Worm (Caenorhabditis elegans) whole organism, L4 larva: ENCODE results near the gene Y4C6B.7.
A peak's percentile ranks its signal among the peaks of the same experiment; 100 is the strongest.
"Not testable (repeated sequence)": the region's sequence is repeated elsewhere in the genome, so short reads cannot be mapped to it uniquely, and the experiment has no call there.

ENCODE experiments used
- D1046.2 ChIP-seq: fragments of 200-800 bp; sonication (Bioruptor generic); IDR thresholded peaks from 2 replicates; pipeline ENCODE4 v1.3.6; 2022; ENCODE audit warnings: missing genetic modification characterization, missing compliant biosample characterization
- F37D6.2 ChIP-seq: sonication (generic microtip); optimal IDR thresholded peaks from 2 replicates; lab custom pipeline; 2016; ENCODE audit warnings: mild to moderate bottlenecking, missing genetic modification characterization, missing compliant biosample characterization
- R02D3.7 ChIP-seq: fragments of 150-350 bp; sonication (generic microtip); optimal IDR thresholded peaks from 3 replicates; lab custom pipeline; 2014; ENCODE audit warnings: missing biosample characterization, missing genetic modification characterization
- T20F7.1 ChIP-seq: fragments of 200-800 bp; sonication (Bioruptor generic); optimal IDR thresholded peaks from 2 replicates; lab custom pipeline; 2018; ENCODE audit warnings: mild to moderate bottlenecking, missing genetic modification characterization, missing compliant biosample characterization
- Y75B8A.6 ChIP-seq: fragments of 200-800 bp; sonication (Bioruptor generic); IDR thresholded peaks from 2 replicates; pipeline ENCODE4 v1.3.6; 2022; ENCODE audit warnings: missing genetic modification reagents, missing genetic modification characterization, missing compliant biosample characterization
- aha-1 ChIP-seq: fragments of 150-350 bp; peaks from one replicate; lab custom pipeline; 2014; ENCODE audit warnings: missing biosample characterization, missing genetic modification characterization
- ama-1 ChIP-seq: fragments of 150-350 bp; optimal IDR thresholded peaks from 2 replicates; lab custom pipeline; 2014; ENCODE audit warnings: inconsistent platforms, mixed read lengths
- arid-1 ChIP-seq: fragments of 200-800 bp; sonication (Bioruptor generic); conservative IDR thresholded peaks from 2 replicates; pipeline ENCODE4 v1.3.6; 2022; ENCODE audit warnings: missing genetic modification reagents, missing genetic modification characterization, missing compliant biosample characterization
- attf-4 ChIP-seq: sonication (generic microtip); optimal IDR thresholded peaks from 3 replicates; lab custom pipeline; 2017; ENCODE audit warnings: missing biosample characterization, missing genetic modification characterization
- cey-2 ChIP-seq: sonication (generic microtip); optimal IDR thresholded peaks from 3 replicates; lab custom pipeline; 2017; ENCODE audit warnings: missing genetic modification characterization, mild to moderate bottlenecking, missing compliant biosample characterization, antibody characterized with exemption, borderline replicate concordance; ENCODE audit not compliant: insufficient read depth
- daf-16 ChIP-seq, 3 experiments: sonication (generic microtip); optimal IDR thresholded peaks; 2 replicates each; lab custom pipeline; 2016 to 2017; ENCODE audit warnings: missing genetic modification characterization in 3 of 3, missing genetic modification reagents in 3 of 3, mild to moderate bottlenecking in 2 of 3, missing compliant biosample characterization in 2 of 3, missing biosample characterization in 1 of 3, moderate library complexity in 1 of 3
- daf-19 ChIP-seq: fragments of 200-800 bp; sonication (Bioruptor generic); conservative IDR thresholded peaks from 2 replicates; pipeline ENCODE4 v1.3.6; 2022; ENCODE audit warnings: missing genetic modification characterization, missing compliant biosample characterization
- daf-8 ChIP-seq: fragments of 200-800 bp; sonication (Bioruptor generic); IDR thresholded peaks from 2 replicates; pipeline ENCODE4 v1.3.6; 2022; ENCODE audit warnings: missing genetic modification characterization, missing compliant biosample characterization
- dmd-6 ChIP-seq: fragments of 200-800 bp; sonication (Bioruptor generic); IDR thresholded peaks from 2 replicates; pipeline ENCODE4 v1.3.6; 2022; ENCODE audit warnings: missing genetic modification reagents, missing genetic modification characterization, missing compliant biosample characterization
- dmd-8 ChIP-seq: fragments of 200-800 bp; sonication (Bioruptor generic); IDR thresholded peaks from 2 replicates; pipeline ENCODE4 v1.3.6; 2022; ENCODE audit warnings: missing genetic modification characterization, missing compliant biosample characterization
- dmd-9 ChIP-seq: fragments of 200-800 bp; sonication (Bioruptor generic); IDR thresholded peaks from 2 replicates; pipeline ENCODE4 v1.3.6; 2022; ENCODE audit warnings: missing genetic modification reagents, missing genetic modification characterization, missing compliant biosample characterization
- dve-1 ChIP-seq: sonication (generic microtip); optimal IDR thresholded peaks from 2 replicates; lab custom pipeline; 2017; ENCODE audit warnings: antibody characterized with exemption, mild to moderate bottlenecking, missing genetic modification characterization, missing compliant biosample characterization; ENCODE audit not compliant: insufficient read depth
- fkh-10 ChIP-seq: fragments of 150-350 bp; optimal IDR thresholded peaks from 2 replicates; lab custom pipeline; 2014; ENCODE audit warnings: missing biosample characterization, missing genetic modification reagents, missing genetic modification characterization
- fos-1 ChIP-seq: fragments of 150-350 bp; optimal IDR thresholded peaks from 2 replicates; lab custom pipeline; 2014; ENCODE audit warnings: missing biosample characterization, missing genetic modification characterization
- hlh-11 ChIP-seq: fragments of 200-800 bp; sonication (Bioruptor generic); optimal IDR thresholded peaks from 2 replicates; lab custom pipeline; 2018; ENCODE audit warnings: mild to moderate bottlenecking, missing genetic modification characterization, missing compliant biosample characterization
- hmg-1.1 ChIP-seq: fragments of 200-800 bp; sonication (Bioruptor generic); IDR thresholded peaks from 2 replicates; pipeline ENCODE4 v1.3.6; 2022; ENCODE audit warnings: missing genetic modification reagents, missing genetic modification characterization, missing compliant biosample characterization
- lim-7 ChIP-seq: fragments of 200-800 bp; sonication (Bioruptor generic); IDR thresholded peaks from 2 replicates; pipeline ENCODE4 v1.3.6; 2022; ENCODE audit warnings: missing genetic modification characterization, missing compliant biosample characterization
- lin-13 ChIP-seq: fragments of 150-350 bp; optimal IDR thresholded peaks from 2 replicates; lab custom pipeline; 2014; ENCODE audit warnings: missing biosample characterization, missing genetic modification reagents, missing genetic modification characterization
- lin-38 ChIP-seq: fragments of 200-800 bp; sonication (Bioruptor generic); IDR thresholded peaks from 2 replicates; pipeline ENCODE4 v1.3.6; 2022; ENCODE audit warnings: missing genetic modification reagents, missing genetic modification characterization, missing compliant biosample characterization
- lir-3 ChIP-seq: sonication (generic microtip); optimal IDR thresholded peaks from 2 replicates; lab custom pipeline; 2016; ENCODE audit warnings: mild to moderate bottlenecking, missing genetic modification characterization, missing compliant biosample characterization
- lsy-2 ChIP-seq, 2 experiments: fragments of 150-350 bp in 1 of 2; sonication (generic microtip) in 1 of 2; optimal IDR thresholded peaks; 2 replicates each; lab custom pipeline; 2014 to 2017; ENCODE audit warnings: missing biosample characterization in 2 of 2, missing genetic modification characterization in 2 of 2
- mes-2 ChIP-seq: sonication (generic microtip); optimal IDR thresholded peaks from 2 replicates; lab custom pipeline; 2016; ENCODE audit warnings: missing genotype, mild to moderate bottlenecking, missing genetic modification characterization, missing compliant biosample characterization; ENCODE audit not compliant: poor library complexity, severe bottlenecking
- mxl-2 ChIP-seq: fragments of 200-800 bp; sonication (Bioruptor generic); conservative IDR thresholded peaks from 2 replicates; pipeline ENCODE4 v1.3.6; 2022; ENCODE audit warnings: missing genetic modification reagents, missing genetic modification characterization, missing compliant biosample characterization
- nhr-102 ChIP-seq: sonication (generic microtip); optimal IDR thresholded peaks from 2 replicates; lab custom pipeline; 2016; ENCODE audit warnings: mild to moderate bottlenecking, missing genetic modification characterization, moderate library complexity, missing compliant biosample characterization
- nhr-237 ChIP-seq: sonication (generic microtip); optimal IDR thresholded peaks from 2 replicates; lab custom pipeline; 2017; ENCODE audit warnings: missing biosample characterization, missing genetic modification characterization
- nhr-28 ChIP-seq: fragments of 150-350 bp; optimal IDR thresholded peaks from 2 replicates; lab custom pipeline; 2014; ENCODE audit warnings: missing biosample characterization, missing genetic modification characterization
- nhr-48 ChIP-seq: sonication (generic microtip); optimal IDR thresholded peaks from 2 replicates; lab custom pipeline; 2016; ENCODE audit warnings: mild to moderate bottlenecking, missing genetic modification characterization, missing compliant biosample characterization
- nhr-6 ChIP-seq: fragments of 150-350 bp; optimal IDR thresholded peaks from 2 replicates; lab custom pipeline; 2014; ENCODE audit warnings: missing biosample characterization, missing genetic modification characterization
- pqm-1 ChIP-seq: sonication (generic microtip); optimal IDR thresholded peaks from 2 replicates; lab custom pipeline; 2017; ENCODE audit warnings: missing biosample characterization, missing genetic modification characterization
- set-16 ChIP-seq: fragments of 200-800 bp; sonication (Bioruptor generic); IDR thresholded peaks from 2 replicates; pipeline ENCODE4 v1.3.6; 2022; ENCODE audit warnings: missing genetic modification reagents, missing genetic modification characterization, missing compliant biosample characterization
- snpc-1.2 ChIP-seq: fragments of 200-800 bp; sonication (Bioruptor generic); IDR thresholded peaks from 2 replicates; pipeline ENCODE4 v1.3.6; 2022; ENCODE audit warnings: missing genetic modification reagents, missing genetic modification characterization, missing compliant biosample characterization
- spr-1 ChIP-seq: sonication (generic microtip); optimal IDR thresholded peaks from 2 replicates; lab custom pipeline; 2016; ENCODE audit warnings: mild to moderate bottlenecking, missing genetic modification characterization, missing compliant biosample characterization
- tag-97 ChIP-seq: fragments of 200-800 bp; sonication (Bioruptor generic); IDR thresholded peaks from 2 replicates; pipeline ENCODE4 v1.3.6; 2022; ENCODE audit warnings: missing genetic modification characterization, missing compliant biosample characterization
- unc-39 ChIP-seq: sonication (generic microtip); optimal IDR thresholded peaks from 2 replicates; lab custom pipeline; 2017; ENCODE audit warnings: missing biosample characterization, missing genetic modification characterization
- unc-62 ChIP-seq, 3 experiments: fragments of 150-350 bp in 1 of 3; sonication (generic microtip); optimal IDR thresholded peaks in 2 of 3; peaks in 1 of 3; 1 replicate in 1 of 3; 2 replicates in 2 of 3; lab custom pipeline; 2014 to 2017; ENCODE audit warnings: missing biosample characterization in 3 of 3, missing genetic modification characterization in 3 of 3, missing genetic modification reagents in 3 of 3, missing genotype in 1 of 3
- zfp-2 ChIP-seq: sonication (generic microtip); optimal IDR thresholded peaks from 2 replicates; lab custom pipeline; 2016; ENCODE audit warnings: mild to moderate bottlenecking, missing genetic modification characterization, missing compliant biosample characterization

Gene Y4C6B.7

DNA sequence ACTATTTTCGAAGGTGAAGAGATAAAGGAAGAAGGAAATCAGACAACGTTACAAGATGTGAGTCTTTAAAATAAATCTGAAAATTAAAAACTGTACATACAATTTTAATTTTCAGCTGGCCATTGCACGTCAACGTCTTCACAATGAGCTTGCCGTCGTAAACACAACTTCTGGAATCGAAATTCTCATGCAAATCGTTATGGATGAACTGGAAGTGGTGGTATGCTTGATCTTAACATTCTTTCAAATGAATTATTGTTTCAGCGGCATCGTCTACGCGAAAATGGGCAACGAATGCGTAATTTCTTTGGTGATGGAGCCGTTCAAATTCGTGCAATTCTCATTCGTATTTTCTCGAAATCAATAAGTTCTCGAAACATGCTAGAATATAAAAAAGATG is 1.3 kb upstream of the Y4C6B.7 start:
- TF ChIP-seq unc-62 (GFP tag; optimal IDR thresholded peaks at IDR 0.05 in 1 of 2; lab: Kevin White, UChicago) (peak in 1 of 2 experiments; percentile 96), unc-62 (tag; optimal IDR thresholded peaks at IDR 0.05; lab: Kevin White, UChicago) (no peak), hlh-11 (no peak)

DNA sequence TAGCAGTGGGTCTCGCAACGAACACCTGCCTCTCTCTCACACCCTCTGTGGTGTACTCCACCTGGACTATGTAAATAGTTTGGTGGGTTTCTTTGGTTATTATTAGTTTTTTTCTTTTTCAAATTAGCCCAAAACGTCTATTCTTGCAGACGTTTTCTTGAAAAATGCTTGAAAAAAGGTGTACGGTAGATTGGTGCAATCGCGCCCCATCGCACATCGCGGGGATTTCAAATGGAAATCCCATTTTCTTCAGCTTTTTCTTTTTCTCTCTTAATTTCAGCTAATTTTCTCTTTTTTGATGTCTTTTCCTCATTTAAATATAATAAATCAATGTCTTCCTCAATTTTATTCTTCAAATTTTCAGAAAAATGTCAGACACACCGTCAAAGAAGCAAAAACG is 860 bp upstream of the Y4C6B.7 start, which contains the start of gene Y4C6B.1:
Gene Y4C6B.1 (plus strand): TSS at position 365 of the 400 bp plus-strand sequence.
- TF ChIP-seq lin-13 (GFP tag; lab: Kevin White, UChicago), result no peak
- no peak for TF ChIP-seq daf-8 (GFP tag; lab: Robert Waterston, UW)
- peak; percentile 87 for TF ChIP-seq lin-38 (GFP tag; lab: Robert Waterston, UW)
- peak in 1 of 2 experiments; percentile 83 for TF ChIP-seq lsy-2 (tag; optimal IDR thresholded peaks at IDR 0.05; lab: Kevin White, UChicago)
- no peak for TF ChIP-seq daf-19 (GFP tag; lab: Robert Waterston, UW)
- no peak for TF ChIP-seq lir-3 (tag; lab: Kevin White, UChicago)

DNA sequence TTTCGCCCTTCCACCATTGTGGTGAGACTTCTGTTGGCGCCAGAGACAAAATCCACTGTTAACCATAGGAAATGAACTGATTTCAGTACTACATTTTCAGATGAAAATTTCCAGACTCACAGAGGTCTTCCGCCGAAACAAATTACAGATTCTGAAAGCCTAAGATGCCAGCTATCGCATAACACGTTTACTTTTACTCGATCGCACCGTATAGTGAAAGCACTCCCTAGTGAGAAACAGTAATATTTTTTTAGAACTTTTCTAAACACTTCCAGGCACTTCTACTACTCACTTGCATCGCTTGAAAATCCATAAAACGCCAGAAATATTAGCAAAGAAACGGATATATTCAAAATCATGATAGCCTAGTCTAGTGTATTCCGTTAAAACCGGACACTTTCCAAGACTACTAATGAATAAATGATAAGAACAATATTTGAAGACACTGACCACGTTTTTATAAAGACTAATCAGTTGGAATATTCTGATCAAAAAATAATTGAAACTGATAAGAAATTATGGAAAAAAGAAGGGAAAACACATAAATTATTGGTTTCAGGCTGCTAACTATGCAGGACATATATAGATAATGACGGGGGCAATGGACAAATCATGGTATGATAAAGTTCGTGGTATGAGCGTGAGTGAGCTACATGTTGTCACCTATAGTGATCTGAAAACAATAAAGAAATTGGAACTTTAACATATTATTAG is 2.6 kb downstream of the Y4C6B.7 start, which contains the start of gene gba-4:
Gene gba-4 (minus strand): TSS at position 418 of the 714 bp plus-strand sequence.
- TF ChIP-seq dmd-6 (GFP tag; lab: Robert Waterston, UW), result peak; percentile 62
- peak; percentile 84 for TF ChIP-seq pqm-1
- TF ChIP-seq daf-16 (GFP tag; optimal IDR thresholded peaks at IDR 0.05; lab: Kevin White, UChicago), result not testable (repeated sequence)
- TF ChIP-seq daf-16 (tag; optimal IDR thresholded peaks at IDR 0.05; lab: Kevin White, UChicago), result peak; percentile 40
- TF ChIP-seq hlh-11, result peak; percentile 30
- TF ChIP-seq dve-1 (tag; lab: Kevin White, UChicago), result peak; percentile 74
- TF ChIP-seq nhr-28 (tag; lab: Kevin White, UChicago), result peak; percentile 35
- peak; percentile 83 for TF ChIP-seq aha-1 (tag; lab: Kevin White, UChicago)

DNA sequence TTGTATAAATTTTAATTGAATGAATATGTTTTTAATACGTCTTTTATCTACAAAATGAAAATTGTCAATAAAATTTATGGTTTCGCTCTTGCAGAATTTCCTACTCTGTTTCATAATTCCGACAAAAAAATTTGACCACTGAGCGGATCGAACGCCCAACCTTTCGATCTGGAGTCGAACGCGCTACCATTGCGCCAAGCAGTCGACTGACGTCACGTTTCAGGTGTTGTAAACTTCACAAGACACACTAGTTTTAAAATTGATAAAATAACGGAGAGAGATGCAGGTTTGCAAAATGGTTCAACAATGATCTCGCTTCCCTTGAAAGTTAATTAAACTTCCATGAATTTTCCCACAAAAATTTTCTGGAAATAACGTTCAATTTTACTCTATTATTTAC is 9.1 kb downstream of the Y4C6B.7 start:
- TF ChIP-seq spr-1 (tag; lab: Kevin White, UChicago) (no peak), daf-19 (GFP tag; lab: Robert Waterston, UW) (no peak), fos-1 (no peak), attf-4 (tag; lab: Kevin White, UChicago) (no peak), arid-1 (peak; percentile 53; the same call in 1 of the 2 replicates), ama-1 (lab: Kevin White, UChicago) (no peak), cey-2 (no peak), unc-39 (tag; lab: Kevin White, UChicago) (no peak), set-16 (GFP tag; lab: Robert Waterston, UW) (no peak), dmd-6 (GFP tag; lab: Robert Waterston, UW) (peak; percentile 57), unc-62 (GFP tag; optimal IDR thresholded peaks at IDR 0.05 in 1 of 2; lab: Kevin White, UChicago) (peak in 1 of 2 experiments; percentile 53), unc-62 (tag; optimal IDR thresholded peaks at IDR 0.05; lab: Kevin White, UChicago) (no peak), nhr-102 (tag; lab: Kevin White, UChicago) (peak; percentile 4), fkh-10 (GFP tag; lab: Kevin White, UChicago) (no peak), nhr-237 (no peak), hlh-11 (no peak), snpc-1.2 (GFP tag; lab: Robert Waterston, UW) (peak; percentile 95), dmd-9 (GFP tag; lab: Robert Waterston, UW) (no peak), T20F7.1 (GFP tag; lab: Kevin White, UChicago) (no peak), nhr-48 (tag; lab: Kevin White, UChicago) (no peak), hmg-1.1 (GFP tag; lab: Robert Waterston, UW) (no peak), tag-97 (GFP tag; lab: Robert Waterston, UW) (no peak), dmd-8 (GFP tag; lab: Robert Waterston, UW) (no peak), mxl-2 (GFP tag; lab: Robert Waterston, UW) (no peak), R02D3.7 (tag; lab: Kevin White, UChicago) (no peak), D1046.2 (GFP tag; lab: Robert Waterston, UW) (no peak), mes-2 (no peak), aha-1 (tag; lab: Kevin White, UChicago) (peak; percentile 87), dve-1 (tag; lab: Kevin White, UChicago) (peak; percentile 63), Y75B8A.6 (GFP tag; lab: Robert Waterston, UW) (0 out of 2 replicates have a peak, but pooled peaks have one; percentile 48), lim-7 (GFP tag; lab: Robert Waterston, UW) (no peak), zfp-2 (tag; lab: Kevin White, UChicago) (no peak), daf-16 (GFP tag; optimal IDR thresholded peaks at IDR 0.05; lab: Kevin White, UChicago) (peak in 1 of 2 experiments; percentile 19), daf-16 (tag; optimal IDR thresholded peaks at IDR 0.05; lab: Kevin White, UChicago) (peak; percentile 55), nhr-6 (tag; lab: Kevin White, UChicago) (peak; percentile 5), F37D6.2 (tag; lab: Kevin White, UChicago) (no peak)
